Worm (Caenorhabditis elegans) whole organism, L2 larva: ENCODE measurements around the gene acy-2.

Experiments used
- F13H6.1 ChIP-seq: sonication (generic microtip); optimal IDR thresholded peaks from 2 replicates; lab custom pipeline; 2016; ENCODE audit warnings: missing genetic modification characterization, missing compliant biosample characterization
- aly-2 ChIP-seq: fragments of 150-350 bp; optimal IDR thresholded peaks from 2 replicates; lab custom pipeline; 2014; ENCODE audit warnings: missing biosample characterization, missing genetic modification characterization
- fos-1 ChIP-seq: fragments of 150-350 bp; optimal IDR thresholded peaks from 2 replicates; lab custom pipeline; 2014; ENCODE audit warnings: missing biosample characterization, missing genetic modification characterization
- nhr-25 ChIP-seq: fragments of 150-350 bp; sonication (generic microtip); optimal IDR thresholded peaks from 3 replicates; lab custom pipeline; 2014; ENCODE audit warnings: missing biosample characterization, missing genetic modification characterization
- zag-1 ChIP-seq: fragments of 150-350 bp; optimal IDR thresholded peaks from 2 replicates; lab custom pipeline; 2014; ENCODE audit warnings: missing biosample characterization, missing genetic modification characterization

DNA sequence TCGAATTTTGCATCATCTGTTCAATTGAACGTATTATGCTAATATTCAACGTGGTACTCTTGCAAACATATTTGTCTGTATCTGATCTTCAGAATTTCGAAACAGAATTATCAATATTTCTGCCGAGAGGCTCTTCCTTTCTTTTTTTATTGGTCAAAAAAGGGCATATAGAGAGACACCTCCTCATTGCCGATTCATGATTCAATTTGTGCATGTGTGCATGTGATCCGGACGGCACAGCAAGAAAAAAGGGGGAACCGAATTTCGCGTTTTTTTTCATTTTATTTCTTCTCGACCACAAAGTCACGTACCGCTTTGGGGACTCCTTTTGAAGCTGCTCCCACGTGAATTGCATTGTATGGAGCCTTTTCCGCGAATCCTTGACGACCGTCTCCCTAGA lies 14.3 kb upstream of the acy-2 start, which contains the start of gene mcp-1:
- TF ChIP-seq zag-1 (peak; percentile 14), F13H6.1 (tag; lab: Kevin White, UChicago) (peak; percentile 5), aly-2 (tag; lab: Kevin White, UChicago) (no peak), fos-1 (tag; lab: Kevin White, UChicago) (no peak), nhr-25 (tag; lab: Kevin White, UChicago) (no peak)
